Worm (Caenorhabditis elegans): ENCODE data around the gene F15A8.1.

F15A8.1 gene

DNA sequence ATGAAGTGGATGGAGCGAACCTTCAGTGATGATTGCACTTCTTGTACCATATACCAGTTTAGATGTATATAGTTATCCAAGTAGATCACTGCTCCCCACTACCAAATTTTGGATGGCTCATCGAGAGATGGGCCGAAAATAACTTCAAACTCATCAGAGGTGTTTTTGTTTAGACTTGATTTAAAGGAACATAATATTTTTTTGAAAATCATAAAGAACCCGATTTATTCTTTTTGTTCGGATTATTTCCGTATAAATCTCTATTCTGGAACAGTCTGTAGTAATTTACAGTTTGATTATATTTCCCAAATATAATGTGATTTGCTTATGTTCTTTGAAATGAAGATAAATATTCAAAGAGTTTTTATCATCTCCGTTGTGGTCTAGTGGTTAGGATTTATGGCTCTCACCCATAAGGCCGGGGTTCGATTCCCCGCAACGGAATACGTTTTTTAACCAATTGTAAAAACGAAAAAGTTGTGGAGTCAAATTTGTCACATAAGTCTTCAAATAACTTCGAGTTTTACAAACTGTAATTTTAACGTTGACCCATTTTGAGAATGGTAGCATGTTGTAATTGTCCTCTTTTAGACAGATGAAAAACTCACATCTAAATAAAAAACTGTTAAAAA lies 30.3 kb upstream of the F15A8.1 start:
- TF ChIP-seq skn-1 (tag; optimal IDR thresholded peaks at IDR 0.05), result no peak
- TF ChIP-seq ceh-82 (tag; optimal IDR thresholded peaks at IDR 0.05), result no peak
- TF ChIP-seq nhr-6 (tag; optimal IDR thresholded peaks at IDR 0.05), result no peak

DNA sequence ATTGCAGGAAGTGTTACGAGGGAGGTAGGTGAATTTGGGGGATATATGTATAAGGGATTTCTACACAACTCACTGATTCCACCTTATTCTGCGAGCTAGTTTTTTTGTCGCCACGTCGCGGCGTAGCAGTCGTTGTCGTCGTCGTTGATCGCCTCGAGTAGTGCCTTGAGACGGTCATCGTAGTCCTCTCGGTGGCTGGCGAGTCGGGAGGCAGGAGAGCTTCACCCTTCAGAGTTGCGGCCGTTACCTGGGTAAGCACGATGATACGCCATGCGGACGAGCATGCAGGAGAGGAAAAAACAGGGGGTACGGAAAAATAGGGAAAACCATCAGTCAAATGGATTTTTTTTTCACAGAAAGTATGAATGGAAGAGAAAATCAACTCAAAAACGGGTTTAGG lies 27.5 kb upstream of the F15A8.1 start:
- TF ChIP-seq ztf-4 (tag; optimal IDR thresholded peaks at IDR 0.05), result no peak
- TF ChIP-seq crh-2 (tag; optimal IDR thresholded peaks at IDR 0.05), result no peak
- no peak for TF ChIP-seq unc-62 (GFP tag; optimal IDR thresholded peaks at IDR 0.05)
- no peak for TF ChIP-seq C34F6.9 (tag; optimal IDR thresholded peaks at IDR 0.05)
- TF ChIP-seq mab-5 (tag; optimal IDR thresholded peaks at IDR 0.05), result no peak
- no peak for TF ChIP-seq alr-1 (tag; optimal IDR thresholded peaks at IDR 0.05)
- no peak for TF ChIP-seq nhr-237 (tag; optimal IDR thresholded peaks at IDR 0.05)
- no peak for TF ChIP-seq mdl-1 (tag; optimal IDR thresholded peaks at IDR 0.05)
- TF ChIP-seq sem-4 (tag; optimal IDR thresholded peaks at IDR 0.05), result no peak
- TF ChIP-seq R02D3.7 (tag; optimal IDR thresholded peaks at IDR 0.05), result no peak
- no peak for TF ChIP-seq lin-11 (tag; optimal IDR thresholded peaks at IDR 0.05)
- no peak for TF ChIP-seq gmeb-1 (tag; optimal IDR thresholded peaks at IDR 0.05)
- no peak for TF ChIP-seq sma-9 (GFP tag; optimal IDR thresholded peaks at IDR 0.05)
- TF ChIP-seq sma-9 (tag; optimal IDR thresholded peaks at IDR 0.05), result no peak
- TF ChIP-seq unc-39 (tag; optimal IDR thresholded peaks at IDR 0.05), result no peak
- TF ChIP-seq nhr-21 (tag; optimal IDR thresholded peaks at IDR 0.05), result no peak
- no peak for TF ChIP-seq nhr-11 (tag; optimal IDR thresholded peaks at IDR 0.05)
- no peak for TF ChIP-seq ceh-82 (tag; optimal IDR thresholded peaks at IDR 0.05)
- TF ChIP-seq elt-3 (tag; optimal IDR thresholded peaks at IDR 0.05), result no peak
- no peak for TF ChIP-seq lin-39 (tag; optimal IDR thresholded peaks at IDR 0.05)

DNA sequence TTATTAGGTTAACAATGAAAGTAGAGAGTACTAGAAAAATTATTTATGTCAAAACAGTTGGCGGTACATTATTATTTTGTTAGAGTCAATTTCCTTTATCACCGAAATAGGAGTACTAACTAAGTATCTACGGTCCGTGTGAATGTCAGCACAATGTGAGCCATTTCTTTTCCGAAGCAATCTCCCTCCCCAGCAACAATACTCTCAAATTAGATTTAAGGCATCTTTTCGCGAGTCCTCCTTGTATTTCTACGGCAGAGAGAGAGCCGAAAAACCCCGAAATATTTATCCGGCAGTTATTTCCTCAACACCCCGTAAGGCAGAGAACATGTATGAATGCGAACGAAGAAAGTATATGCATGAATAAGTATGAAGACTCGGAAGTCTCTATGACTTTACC lies 25.5 kb upstream of the F15A8.1 start:
- TF ChIP-seq sma-3 (GFP tag; optimal IDR thresholded peaks at IDR 0.05) (no peak), crh-2 (tag; optimal IDR thresholded peaks at IDR 0.05) (no peak), mab-5 (tag; optimal IDR thresholded peaks at IDR 0.05) (no peak), unc-55 (GFP tag; optimal IDR thresholded peaks at IDR 0.05) (no peak), zag-1 (tag; optimal IDR thresholded peaks at IDR 0.05) (no peak), ZK546.5 (tag; optimal IDR thresholded peaks at IDR 0.05) (no peak), gmeb-1 (tag; optimal IDR thresholded peaks at IDR 0.05) (no peak), mbf-1 (tag; optimal IDR thresholded peaks at IDR 0.05) (no peak), nhr-21 (tag; optimal IDR thresholded peaks at IDR 0.05) (no peak)

DNA sequence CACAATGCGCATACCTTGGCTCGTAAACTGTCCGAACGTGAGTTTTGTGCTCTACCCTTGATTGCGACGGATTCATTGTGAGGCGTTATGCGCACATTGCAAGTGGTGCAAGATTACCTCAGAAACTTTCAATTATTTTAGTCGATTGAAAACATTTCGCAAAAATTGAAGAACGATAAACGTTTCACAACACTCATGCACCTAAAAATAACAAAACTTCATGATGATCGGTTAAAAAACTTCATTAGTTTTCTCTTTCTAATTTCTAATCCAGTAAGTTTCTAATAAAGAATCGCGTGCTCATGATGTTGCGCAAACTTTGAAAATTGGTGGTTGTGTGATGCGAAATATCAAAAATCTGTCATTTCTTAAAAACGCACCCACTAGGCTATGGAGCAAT lies 22.0 kb upstream of the F15A8.1 start, which contains the start of gene dop-1:
TSS of gene dop-1 (minus strand) at position 101 of the 400 bp plus-strand sequence.
- TF ChIP-seq C34F6.9 (tag; optimal IDR thresholded peaks at IDR 0.05) (no peak), nhr-25 (tag; optimal IDR thresholded peaks at IDR 0.05) (no peak), nhr-21 (tag; optimal IDR thresholded peaks at IDR 0.05) (no peak), ZK546.5 (tag; optimal IDR thresholded peaks at IDR 0.05) (no peak), nhr-77 (tag; optimal IDR thresholded peaks at IDR 0.05) (no peak), gmeb-1 (tag; optimal IDR thresholded peaks at IDR 0.05) (no peak), fos-1 (tag; optimal IDR thresholded peaks at IDR 0.05) (no peak), ceh-16 (tag; optimal IDR thresholded peaks at IDR 0.05) (no peak), lin-11 (tag; optimal IDR thresholded peaks at IDR 0.05) (no peak), lin-13 (GFP tag; optimal IDR thresholded peaks at IDR 0.05) (no peak), unc-55 (GFP tag; optimal IDR thresholded peaks at IDR 0.05) (no peak), unc-39 (tag; optimal IDR thresholded peaks at IDR 0.05) (no peak)

DNA sequence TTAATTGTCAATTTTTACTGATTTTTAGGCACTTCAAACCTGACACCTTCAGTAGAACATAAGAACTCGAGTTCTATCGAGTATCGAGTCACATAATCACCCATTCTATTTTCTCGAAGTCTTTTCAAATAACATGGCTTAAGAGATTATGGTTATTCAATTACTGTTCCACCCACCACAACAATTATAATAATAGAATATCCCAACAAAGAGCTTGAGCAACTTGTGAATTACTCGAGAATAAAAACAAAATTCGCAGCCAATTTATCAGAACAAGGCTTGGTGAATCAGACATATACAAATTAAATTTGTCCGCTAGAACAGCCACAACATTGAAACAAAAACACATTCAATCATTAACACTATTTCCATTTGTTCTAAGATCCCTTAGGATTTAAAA lies 16.5 kb upstream of the F15A8.1 start:
- TF ChIP-seq ama-1 (optimal IDR thresholded peaks at IDR 0.05) (no peak), ceh-82 (tag; optimal IDR thresholded peaks at IDR 0.05) (no peak), nhr-77 (tag; optimal IDR thresholded peaks at IDR 0.05) (no peak), mdl-1 (tag; optimal IDR thresholded peaks at IDR 0.05) (no peak), mab-5 (tag; optimal IDR thresholded peaks at IDR 0.05) (no peak), gmeb-1 (tag; optimal IDR thresholded peaks at IDR 0.05) (no peak), lin-39 (tag; optimal IDR thresholded peaks at IDR 0.05) (no peak), aly-2 (tag; optimal IDR thresholded peaks at IDR 0.05) (no peak), C34F6.9 (tag; optimal IDR thresholded peaks at IDR 0.05) (no peak), sma-3 (GFP tag; optimal IDR thresholded peaks at IDR 0.05) (no peak), nhr-21 (tag; optimal IDR thresholded peaks at IDR 0.05) (no peak), nhr-11 (tag; optimal IDR thresholded peaks at IDR 0.05) (no peak), Y55F3AM.14 (GFP tag; optimal IDR thresholded peaks at IDR 0.05) (no peak), lin-13 (GFP tag; optimal IDR thresholded peaks at IDR 0.05) (no peak), F13H6.1 (tag; optimal IDR thresholded peaks at IDR 0.05) (no peak), ZK546.5 (tag; optimal IDR thresholded peaks at IDR 0.05) (no peak), nhr-237 (tag; optimal IDR thresholded peaks at IDR 0.05) (no peak), zag-1 (tag; optimal IDR thresholded peaks at IDR 0.05) (no peak)

All from whole organism, L2 larva.